Fruit fly (Drosophila melanogaster): ENCODE data around the gene CG13685.

CG13685 gene

DNA sequence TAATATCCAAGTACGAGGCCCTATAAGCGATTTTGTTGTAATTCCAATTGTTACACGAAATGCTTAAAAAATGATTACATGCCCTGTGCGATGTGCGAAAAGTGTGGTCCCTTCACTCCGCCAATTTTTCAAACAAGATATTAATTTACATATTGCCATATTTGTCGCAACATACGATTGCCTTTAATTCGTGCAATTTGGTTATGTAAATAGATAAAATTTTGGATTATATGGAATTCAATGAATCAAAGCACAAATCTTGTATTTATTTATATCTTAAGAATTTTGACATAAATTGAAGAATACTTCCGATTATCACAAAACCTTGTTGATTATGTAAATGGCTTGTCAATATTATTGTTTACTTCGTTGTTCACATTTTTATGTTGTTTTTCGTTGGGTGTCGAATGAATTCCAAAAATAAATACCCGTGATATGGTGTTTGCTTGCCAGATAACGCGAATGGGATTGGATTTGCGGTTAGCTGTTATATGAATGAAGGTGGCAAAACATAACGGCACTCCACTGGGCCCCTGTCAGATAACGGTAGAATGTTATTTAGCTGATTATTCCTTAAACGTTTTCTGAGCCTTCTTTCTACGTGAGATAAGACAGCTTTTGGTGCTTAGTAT, 35.0 kb downstream of the CG13685 start (continued):
- TF ChIP-seq CG7271 (tag; optimal IDR thresholded peaks at IDR 0.05) = no peak
- TF ChIP-seq btn (GFP tag; optimal IDR thresholded peaks at IDR 0.05) = no peak
- no peak for TF ChIP-seq CG1602 (GFP tag; optimal IDR thresholded peaks at IDR 0.05)
- TF ChIP-seq CG17186 (GFP tag; optimal IDR thresholded peaks at IDR 0.05) = no peak
- no peak for TF ChIP-seq Ets97D (GFP tag; optimal IDR thresholded peaks at IDR 0.05)
- TF ChIP-seq ttk (GFP tag; IDR thresholded peaks at IDR 0.05) = no peak
- TF ChIP-seq CG6272 (GFP tag; IDR thresholded peaks at IDR 0.05) = no peak
- no peak for TF ChIP-seq pros (GFP tag; optimal IDR thresholded peaks at IDR 0.05)
- no peak for TF ChIP-seq Pdp1 (GFP tag; optimal IDR thresholded peaks at IDR 0.05)
- TF ChIP-seq CG2120 (GFP tag; optimal IDR thresholded peaks at IDR 0.05) = peak; percentile 11
- TF ChIP-seq CG13296 (GFP tag; optimal IDR thresholded peaks at IDR 0.05) = peak; percentile 66
- TF ChIP-seq Elba2 (GFP tag; optimal IDR thresholded peaks at IDR 0.05) = no peak
- no peak for TF ChIP-seq Ada2b (GFP tag; IDR thresholded peaks at IDR 0.05)
- no peak for TF ChIP-seq CG2712 (tag; optimal IDR thresholded peaks at IDR 0.05)
- TF ChIP-seq fd102C (GFP tag; optimal IDR thresholded peaks at IDR 0.05) = peak; percentile 13
- no peak for TF ChIP-seq Lim3 (GFP tag; IDR thresholded peaks at IDR 0.05)
- TF ChIP-seq CG7987 (GFP tag; optimal IDR thresholded peaks at IDR 0.05) = peak; percentile 38
- peak; percentile 15 for TF ChIP-seq CG15601 (tag; optimal IDR thresholded peaks at IDR 0.05)
- TF ChIP-seq amos (GFP tag; IDR thresholded peaks at IDR 0.05; ENCODE audit: partially characterized antibody) = no peak
- no peak for TF ChIP-seq gce (GFP tag; IDR thresholded peaks at IDR 0.05)
- no peak for TF ChIP-seq CG9437 (GFP tag; optimal IDR thresholded peaks at IDR 0.05)
- TF ChIP-seq B-H2 (GFP tag; optimal IDR thresholded peaks at IDR 0.05) = no peak
- TF ChIP-seq CG9727 (GFP tag; optimal IDR thresholded peaks at IDR 0.05) = no peak
- TF ChIP-seq CG6254 (GFP tag; optimal IDR thresholded peaks at IDR 0.05) = no peak
- TF ChIP-seq CG33557 (GFP tag; optimal IDR thresholded peaks at IDR 0.05) = no peak
- TF ChIP-seq ERR (GFP tag; optimal IDR thresholded peaks at IDR 0.05) = no peak
- no peak for TF ChIP-seq gro (GFP tag; optimal IDR thresholded peaks at IDR 0.05)
- no peak for TF ChIP-seq CG30020 (tag; optimal IDR thresholded peaks at IDR 0.05)
- TF ChIP-seq exex (tag; optimal IDR thresholded peaks at IDR 0.05) = peak; percentile 94
- TF ChIP-seq CG15011 (GFP tag; optimal IDR thresholded peaks at IDR 0.05) = peak; percentile 46
- TF ChIP-seq ATbp (GFP tag; optimal IDR thresholded peaks at IDR 0.05) = peak; percentile 40
- no peak for TF ChIP-seq org-1 (GFP tag; optimal IDR thresholded peaks at IDR 0.05)
- TF ChIP-seq trem (tag; optimal IDR thresholded peaks at IDR 0.05) = no peak
- TF ChIP-seq CG7963 (GFP tag; IDR thresholded peaks at IDR 0.05; ENCODE audit: partially characterized antibody) = no peak
- no peak for TF ChIP-seq CG10654 (GFP tag; optimal IDR thresholded peaks at IDR 0.05)
- no peak for TF ChIP-seq dysf (GFP tag; IDR thresholded peaks at IDR 0.05)
- TF ChIP-seq dmrt11E (tag; optimal IDR thresholded peaks at IDR 0.05) = no peak
- no peak for TF ChIP-seq HmgD (GFP tag; optimal IDR thresholded peaks at IDR 0.05)
- TF ChIP-seq Oaz (GFP tag; IDR thresholded peaks at IDR 0.05) = no peak
- TF ChIP-seq Trl (optimal IDR thresholded peaks at IDR 0.05) = peak in 1 of 2 experiments; percentile 57
- TF ChIP-seq Trl (GFP tag; optimal IDR thresholded peaks at IDR 0.05) = peak; percentile 0
- TF ChIP-seq CG11504 (tag; optimal IDR thresholded peaks at IDR 0.05) = no peak
- no peak for TF ChIP-seq kni (GFP tag; optimal IDR thresholded peaks at IDR 0.05)
- no peak for TF ChIP-seq Usf (GFP tag; optimal IDR thresholded peaks at IDR 0.05)
- TF ChIP-seq NfI (GFP tag; optimal IDR thresholded peaks at IDR 0.05) = no peak
- no peak for TF ChIP-seq CG13775 (GFP tag; optimal IDR thresholded peaks at IDR 0.05)
- TF ChIP-seq prd (optimal IDR thresholded peaks at IDR 0.05) = no peak
- TF ChIP-seq prd (GFP tag; IDR thresholded peaks at IDR 0.05) = no peak
- TF ChIP-seq CG4282 (GFP tag; optimal IDR thresholded peaks at IDR 0.05) = no peak
- no peak for TF ChIP-seq lbe (GFP tag; optimal IDR thresholded peaks at IDR 0.05)
- peak; percentile 66; the same call in 2 of the 3 replicates for TF ChIP-seq CG11695 (GFP tag; IDR thresholded peaks at IDR 0.05)
